Fruit fly (Drosophila melanogaster) whole organism, prepupa: ENCODE results near the gene lds.

Experiments used
- CG10631 ChIP-seq: fragments of 200-800 bp; sonication (Bioruptor generic); optimal IDR thresholded peaks from 2 replicates; lab custom pipeline; 2016; ENCODE audit warnings: missing biosample characterization, missing genetic modification characterization
- CG10669 ChIP-seq: fragments of 200-800 bp; sonication (Bioruptor generic); optimal IDR thresholded peaks from 3 replicates; lab custom pipeline; 2018; ENCODE audit warnings: missing biosample characterization, mild to moderate bottlenecking, missing genetic modification characterization, moderate library complexity
- CG11294 ChIP-seq: fragments of 200-800 bp; sonication (Bioruptor generic); IDR thresholded peaks from 2 replicates; pipeline ENCODE4 v1.3.6; 2022; ENCODE audit warnings: missing biosample characterization, missing genetic modification characterization
- CG11762 ChIP-seq: fragments of 200-800 bp; sonication (Bioruptor generic); optimal IDR thresholded peaks from 3 replicates; lab custom pipeline; 2016; ENCODE audit warnings: missing biosample characterization, missing genetic modification characterization; ENCODE audit not compliant: insufficient read depth
- CG11902 ChIP-seq: fragments of 200-800 bp; sonication (Bioruptor generic); optimal IDR thresholded peaks from 3 replicates; lab custom pipeline; 2016; ENCODE audit warnings: missing biosample characterization, missing genetic modification characterization
- CG1621 ChIP-seq: fragments of 200-800 bp; sonication (Bioruptor generic); optimal IDR thresholded peaks from 3 replicates; lab custom pipeline; 2018; ENCODE audit warnings: missing biosample characterization, mild to moderate bottlenecking, missing genetic modification characterization
- CG3032 ChIP-seq: fragments of 200-800 bp; optimal IDR thresholded peaks from 2 replicates; lab custom pipeline; 2019; ENCODE audit warnings: missing biosample characterization, mild to moderate bottlenecking, missing genetic modification characterization, moderate library complexity
- CG31627 ChIP-seq: fragments of 200-800 bp; sonication (Bioruptor generic); optimal IDR thresholded peaks from 3 replicates; lab custom pipeline; 2016; ENCODE audit warnings: missing biosample characterization, missing genetic modification characterization
- CG32006 ChIP-seq: fragments of 200-800 bp; sonication (Bioruptor generic); optimal IDR thresholded peaks from 3 replicates; lab custom pipeline; 2017; ENCODE audit warnings: missing biosample characterization, mild to moderate bottlenecking, missing genetic modification characterization
- CG3919 ChIP-seq: fragments of 200-800 bp; sonication (Bioruptor generic); optimal IDR thresholded peaks from 3 replicates; lab custom pipeline; 2016; ENCODE audit warnings: missing biosample characterization, missing genetic modification characterization
- CG4318 ChIP-seq: fragments of 200-800 bp; sonication (Bioruptor generic); optimal IDR thresholded peaks from 3 replicates; lab custom pipeline; 2017; ENCODE audit warnings: missing biosample characterization, mild to moderate bottlenecking, missing genetic modification characterization
- CG6163 ChIP-seq: fragments of 200-800 bp; sonication (Bioruptor generic); IDR thresholded peaks from 3 replicates; pipeline ENCODE4 v1.3.6; 2022; ENCODE audit warnings: missing biosample characterization, missing genetic modification characterization
- CG6792 ChIP-seq: fragments of 200-800 bp; sonication (Bioruptor generic); optimal IDR thresholded peaks from 3 replicates; lab custom pipeline; 2016; ENCODE audit warnings: missing biosample characterization, missing genetic modification characterization
- CG6854 ChIP-seq: fragments of 200-800 bp; sonication (Bioruptor generic); optimal IDR thresholded peaks from 2 replicates; lab custom pipeline; 2017; ENCODE audit warnings: missing biosample characterization, mild to moderate bottlenecking, missing genetic modification characterization
- CG8319 ChIP-seq: fragments of 200-800 bp; sonication (Bioruptor generic); optimal IDR thresholded peaks from 3 replicates; lab custom pipeline; 2016; ENCODE audit warnings: missing biosample characterization, missing genetic modification characterization
- CG8632 ChIP-seq: fragments of 200-800 bp; sonication (Bioruptor generic); optimal IDR thresholded peaks from 3 replicates; lab custom pipeline; 2016; ENCODE audit warnings: missing biosample characterization, missing genetic modification characterization
- CG9139 ChIP-seq: fragments of 200-800 bp; sonication (Bioruptor generic); optimal IDR thresholded peaks from 3 replicates; lab custom pipeline; 2017; ENCODE audit warnings: missing biosample characterization, mild to moderate bottlenecking, missing genetic modification characterization
- Eip75B ChIP-seq: fragments of 200-800 bp; sonication (Bioruptor generic); optimal IDR thresholded peaks from 3 replicates; lab custom pipeline; 2016; ENCODE audit warnings: missing biosample characterization, missing genetic modification characterization
- Eip78C ChIP-seq: fragments of 200-800 bp; sonication (Bioruptor generic); peaks from one replicate; lab custom pipeline; 2016; ENCODE audit warnings: missing biosample characterization, missing genetic modification characterization
- Eip93F ChIP-seq: fragments of 200-800 bp; sonication (Bioruptor generic); optimal IDR thresholded peaks from 2 replicates; lab custom pipeline; 2016; ENCODE audit warnings: missing biosample characterization, mild to moderate bottlenecking, missing genetic modification characterization
- Ets21C ChIP-seq: fragments of 200-800 bp; sonication (Bioruptor generic); optimal IDR thresholded peaks from 3 replicates; lab custom pipeline; 2016; ENCODE audit warnings: missing biosample characterization, missing genetic modification characterization
- Ets96B ChIP-seq: fragments of 200-800 bp; optimal IDR thresholded peaks from 2 replicates; lab custom pipeline; 2019; ENCODE audit warnings: missing biosample characterization, mild to moderate bottlenecking, missing genetic modification characterization, moderate library complexity
- Gug ChIP-seq: fragments of 200-800 bp; sonication (Bioruptor generic); IDR thresholded peaks from 2 replicates; pipeline ENCODE4 v1.3.6; 2022; ENCODE audit warnings: missing biosample characterization, missing genetic modification characterization
- Hr38 ChIP-seq: sonication (Bioruptor generic); optimal IDR thresholded peaks from 2 replicates; lab custom pipeline; 2016; ENCODE audit warnings: missing biosample characterization, missing genetic modification characterization
- Hr39 ChIP-seq: fragments of 200-800 bp; sonication (Bioruptor generic); optimal IDR thresholded peaks from 2 replicates; lab custom pipeline; 2016; ENCODE audit warnings: missing biosample characterization, missing genetic modification characterization
- Hr4 ChIP-seq: fragments of 200-800 bp; sonication (Bioruptor generic); optimal IDR thresholded peaks from 3 replicates; lab custom pipeline; 2016; ENCODE audit warnings: missing biosample characterization, missing genetic modification characterization
- Lpt ChIP-seq: fragments of 200-800 bp; sonication (Bioruptor generic); optimal IDR thresholded peaks from 3 replicates; lab custom pipeline; 2016; ENCODE audit warnings: missing biosample characterization, missing genetic modification characterization
- OdsH ChIP-seq: fragments of 200-800 bp; sonication (Bioruptor generic); optimal IDR thresholded peaks from 3 replicates; lab custom pipeline; 2016; ENCODE audit warnings: missing biosample characterization, missing genetic modification characterization
- Smox ChIP-seq: fragments of 200-800 bp; sonication (Bioruptor generic); optimal IDR thresholded peaks from 3 replicates; lab custom pipeline; 2016; ENCODE audit warnings: missing biosample characterization, missing genetic modification characterization
- Sox102F ChIP-seq: fragments of 200-800 bp; sonication (Bioruptor generic); optimal IDR thresholded peaks from 2 replicates; lab custom pipeline; 2016; ENCODE audit warnings: missing biosample characterization, mild to moderate bottlenecking, missing genetic modification characterization
- Sox14 ChIP-seq: fragments of 200-800 bp; sonication (Bioruptor generic); optimal IDR thresholded peaks from 3 replicates; lab custom pipeline; 2016; ENCODE audit warnings: missing biosample characterization, missing genetic modification characterization
- Sox15 ChIP-seq: fragments of 200-800 bp; sonication (Bioruptor generic); optimal IDR thresholded peaks from 3 replicates; lab custom pipeline; 2016; ENCODE audit warnings: missing biosample characterization, missing genetic modification characterization
- achi ChIP-seq: fragments of 200-800 bp; sonication (Bioruptor generic); optimal IDR thresholded peaks from 3 replicates; lab custom pipeline; 2016; ENCODE audit warnings: missing biosample characterization, missing genetic modification characterization
- cyc ChIP-seq: fragments of 200-800 bp; sonication (Bioruptor generic); optimal IDR thresholded peaks from 3 replicates; lab custom pipeline; 2016; ENCODE audit warnings: missing biosample characterization, missing genetic modification characterization
- dac ChIP-seq: fragments of 200-800 bp; sonication (Bioruptor generic); optimal IDR thresholded peaks from 2 replicates; lab custom pipeline; 2017; ENCODE audit warnings: missing biosample characterization, mild to moderate bottlenecking, missing genetic modification characterization
- dsx ChIP-seq: fragments of 200-800 bp; optimal IDR thresholded peaks from 3 replicates; lab custom pipeline; 2019; ENCODE audit warnings: missing biosample characterization, mild to moderate bottlenecking, missing genetic modification characterization, moderate library complexity; ENCODE audit not compliant: poor library complexity, severe bottlenecking
- eg ChIP-seq: fragments of 200-800 bp; sonication (Bioruptor generic); IDR thresholded peaks from 3 replicates; pipeline ENCODE4 v1.3.6; 2022; ENCODE audit warnings: missing biosample characterization, missing genetic modification characterization
- esn ChIP-seq: fragments of 200-800 bp; sonication (Bioruptor generic); optimal IDR thresholded peaks from 2 replicates; lab custom pipeline; 2016; ENCODE audit warnings: missing biosample characterization, mild to moderate bottlenecking, missing genetic modification characterization, moderate library complexity
- lz ChIP-seq: fragments of 200-800 bp; sonication (Bioruptor generic); optimal IDR thresholded peaks from 3 replicates; lab custom pipeline; 2016; ENCODE audit warnings: missing biosample characterization, missing genetic modification characterization
- net ChIP-seq: fragments of 200-800 bp; sonication (Bioruptor generic); optimal IDR thresholded peaks from 3 replicates; lab custom pipeline; 2016; ENCODE audit warnings: missing biosample characterization, missing genetic modification characterization
- pdm3 ChIP-seq: fragments of 200-800 bp; sonication (Bioruptor generic); optimal IDR thresholded peaks from 3 replicates; lab custom pipeline; 2016; ENCODE audit warnings: missing biosample characterization, missing genetic modification characterization
- salr ChIP-seq, 2 experiments: fragments of 200-800 bp; sonication (Bioruptor generic); optimal IDR thresholded peaks; 3 replicates each; lab custom pipeline; 2016 to 2018; ENCODE audit warnings: missing biosample characterization in 2 of 2, missing genetic modification characterization in 2 of 2, mild to moderate bottlenecking in 1 of 2
- ss ChIP-seq, 2 experiments: fragments of 200-800 bp; sonication (Bioruptor generic); optimal IDR thresholded peaks; 2 replicates in 1 of 2; 3 replicates in 1 of 2; lab custom pipeline; 2017 to 2018; ENCODE audit warnings: mild to moderate bottlenecking in 2 of 2, missing biosample characterization in 2 of 2, missing genetic modification characterization in 2 of 2, moderate library complexity in 1 of 2
- svp ChIP-seq: fragments of 200-800 bp; sonication (Bioruptor generic); peaks from one replicate; lab custom pipeline; 2016; ENCODE audit warnings: missing biosample characterization, missing genetic modification characterization
- topi ChIP-seq: fragments of 200-800 bp; sonication (Bioruptor generic); optimal IDR thresholded peaks from 3 replicates; lab custom pipeline; 2016; ENCODE audit warnings: missing biosample characterization, missing genetic modification characterization
- vri ChIP-seq: fragments of 200-800 bp; sonication (Bioruptor generic); optimal IDR thresholded peaks from 3 replicates; lab custom pipeline; 2016; ENCODE audit warnings: missing biosample characterization, mild to moderate bottlenecking, missing genetic modification characterization

The lds gene

dm6 chr3R:7967801-7968200 lies 47.6 kb downstream of the lds start (continued):
- no peak for TF ChIP-seq Hr4 (GFP tag; lab: Kevin White, UChicago)
- no peak for TF ChIP-seq Eip93F (GFP tag; lab: Kevin White, UChicago)
- TF ChIP-seq salr (GFP tag; optimal IDR thresholded peaks at IDR 0.05; lab: Kevin White, UChicago), result no peak
- no peak for TF ChIP-seq CG11762 (GFP tag; lab: Kevin White, UChicago)
- no peak for TF ChIP-seq CG1621 (tag; lab: Kevin White, UChicago)
- no peak for TF ChIP-seq Ets21C (GFP tag; lab: Kevin White, UChicago)
- no peak for TF ChIP-seq Sox14 (GFP tag; lab: Kevin White, UChicago)
- TF ChIP-seq vri, result no peak
- no peak for TF ChIP-seq OdsH (GFP tag; lab: Kevin White, UChicago)
- TF ChIP-seq cyc (GFP tag; lab: Kevin White, UChicago), result no peak
- TF ChIP-seq Gug (GFP tag; lab: Robert Waterston, UW), result no peak
- TF ChIP-seq CG4318 (GFP tag; lab: Kevin White, UChicago), result no peak
- TF ChIP-seq svp (GFP tag; lab: Kevin White, UChicago), result peak; percentile 67
- no peak for TF ChIP-seq CG8632

- TF ChIP-seq Hr38 (GFP tag; lab: Kevin White, UChicago), result no peak
- TF ChIP-seq dsx, result peak; percentile 98
- TF ChIP-seq CG6854 (GFP tag; lab: Kevin White, UChicago), result peak; percentile 20
- TF ChIP-seq svp (GFP tag; lab: Kevin White, UChicago), result peak; percentile 95
- TF ChIP-seq Ets21C (GFP tag; lab: Kevin White, UChicago), result no peak
These were observed 48.9 kb downstream of the lds start for dm6 chr3R:7968958-7969701.

dm6 chr3R:7969702-7970175 lies 49.5 kb downstream of the lds start:
- peak; percentile 79 for TF ChIP-seq CG10631 (GFP tag; lab: Kevin White, UChicago)
- peak; percentile 58 for TF ChIP-seq Hr39 (GFP tag; lab: Kevin White, UChicago)
- TF ChIP-seq CG8632, result peak; percentile 59
- peak; percentile 59 for TF ChIP-seq CG1621 (tag; lab: Kevin White, UChicago)
- TF ChIP-seq cyc (GFP tag; lab: Kevin White, UChicago), result peak; percentile 60
- TF ChIP-seq CG6854 (GFP tag; lab: Kevin White, UChicago), result no peak
- peak; percentile 71 for TF ChIP-seq CG6792 (GFP tag; lab: Kevin White, UChicago)
- TF ChIP-seq CG3919, result peak; percentile 89
- peak; percentile 66 for TF ChIP-seq CG9139
- peak; percentile 81 for TF ChIP-seq CG4318 (GFP tag; lab: Kevin White, UChicago)
- peak; percentile 84 for TF ChIP-seq CG3032 (tag; lab: Kevin White, UChicago)
- peak; percentile 77 for TF ChIP-seq CG10669 (GFP tag; lab: Kevin White, UChicago)
- TF ChIP-seq CG6163, result peak; percentile 84
- TF ChIP-seq Hr4 (GFP tag; lab: Kevin White, UChicago), result peak; percentile 81
- TF ChIP-seq net (GFP tag; lab: Kevin White, UChicago), result peak; percentile 73
- TF ChIP-seq achi (GFP tag; lab: Kevin White, UChicago), result peak; percentile 77
- TF ChIP-seq CG11902 (GFP tag; lab: Kevin White, UChicago), result peak; percentile 30
- TF ChIP-seq topi (GFP tag; lab: Kevin White, UChicago), result peak; percentile 78
- TF ChIP-seq esn (GFP tag; lab: Kevin White, UChicago), result peak; percentile 73
- peak; percentile 82 for TF ChIP-seq Ets96B (tag; lab: Kevin White, UChicago)
- TF ChIP-seq eg (GFP tag; lab: Robert Waterston, UW), result peak; percentile 87
- TF ChIP-seq Eip78C (GFP tag; lab: Kevin White, UChicago), result peak; percentile 95
- TF ChIP-seq lz, result peak; percentile 69
- TF ChIP-seq Sox102F, result peak; percentile 62
- peak; percentile 58 for TF ChIP-seq dac (GFP tag; lab: Kevin White, UChicago)
- TF ChIP-seq pdm3 (GFP tag; lab: Kevin White, UChicago), result peak; percentile 72
- peak; percentile 61 for TF ChIP-seq Smox (GFP tag; lab: Kevin White, UChicago)
- TF ChIP-seq CG31627 (GFP tag; lab: Kevin White, UChicago), result peak; percentile 65
- TF ChIP-seq Sox15 (GFP tag; lab: Kevin White, UChicago), result peak; percentile 13
- peak; percentile 41 for TF ChIP-seq CG8319 (GFP tag; lab: Kevin White, UChicago)
- peak; percentile 73 to 78 for TF ChIP-seq ss (GFP tag; optimal IDR thresholded peaks at IDR 0.05; lab: Kevin White, UChicago)
- peak; percentile 72 for TF ChIP-seq CG11294 (GFP tag; lab: Robert Waterston, UW)
- TF ChIP-seq salr (GFP tag; optimal IDR thresholded peaks at IDR 0.05; lab: Kevin White, UChicago), result peak in 1 of 2 experiments; percentile 80
- peak; percentile 82 for TF ChIP-seq Lpt (GFP tag; lab: Kevin White, UChicago)
- peak; percentile 90 for TF ChIP-seq CG32006 (GFP tag; lab: Kevin White, UChicago)
- peak; percentile 84 for TF ChIP-seq Eip75B
